Worm (Caenorhabditis elegans): ENCODE measurements around the gene F56H11.2.

Gene F56H11.2

DNA sequence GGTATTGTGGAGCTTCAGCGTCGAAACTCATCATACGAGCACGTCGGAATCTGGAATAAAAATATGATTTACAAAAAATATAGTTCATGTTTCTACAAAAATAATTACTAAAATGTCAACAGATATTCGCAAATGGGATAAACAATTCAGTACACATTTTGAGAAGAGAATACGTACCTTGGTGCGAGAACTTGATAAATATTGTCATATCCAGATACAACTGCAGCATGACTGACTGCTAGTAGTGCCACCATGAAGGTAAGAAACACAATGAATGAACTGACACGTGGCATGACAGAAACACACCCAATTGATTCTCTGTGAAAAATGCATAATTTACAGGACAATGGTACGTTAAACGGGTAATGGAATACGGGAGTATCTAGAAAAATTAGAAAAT, 14.4 kb downstream of the F56H11.2 start, which contains the start of gene nlp-35:
Gene nlp-35, minus strand, starts transcription at position 319 of the 400 bp plus-strand sequence.
- TF ChIP-seq cog-1 (tag; optimal IDR thresholded peaks at IDR 0.05) (no peak), klf-2 (GFP tag; conservative IDR thresholded peaks at IDR 0.05) (no peak), tab-1 (GFP tag; IDR thresholded peaks at IDR 0.05) (no peak), med-1 (GFP tag; optimal IDR thresholded peaks at IDR 0.05; ENCODE audit: insufficient read depth) (no peak), T22C8.4 (GFP tag; IDR thresholded peaks at IDR 0.05) (no peak), ref-1 (GFP tag; conservative IDR thresholded peaks at IDR 0.05) (no peak), ztf-29 (GFP tag; IDR thresholded peaks at IDR 0.05) (no peak), ztf-23 (GFP tag; IDR thresholded peaks at IDR 0.05) (no peak), flt-1 (GFP tag; IDR thresholded peaks at IDR 0.05) (no peak)

DNA sequence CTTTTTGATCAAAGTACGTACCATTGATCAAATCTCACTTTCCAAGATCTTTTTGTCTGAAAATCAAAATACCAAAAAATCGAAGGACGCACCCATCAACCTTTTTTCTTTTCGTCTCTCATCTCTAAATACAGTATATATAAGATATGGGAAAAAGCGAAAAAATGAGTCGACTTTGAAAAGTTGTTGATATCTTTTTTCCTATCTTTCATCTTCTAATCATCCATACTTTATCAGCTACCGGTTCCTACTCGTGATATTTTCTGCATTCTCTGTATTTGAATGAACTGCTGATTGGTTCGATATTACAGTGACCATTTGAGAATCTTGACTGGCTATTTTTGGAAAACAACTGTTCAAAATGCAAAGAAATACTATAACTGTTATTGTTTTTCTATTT, 16.1 kb downstream of the F56H11.2 start, which contains the start of gene C33A12.19:
Gene C33A12.19, plus strand, starts transcription at position 169 of the 400 bp plus-strand sequence.
- TF ChIP-seq T22C8.4 (GFP tag; IDR thresholded peaks at IDR 0.05), result no peak
- no peak for TF ChIP-seq flt-1 (GFP tag; IDR thresholded peaks at IDR 0.05)
- no peak for TF ChIP-seq klf-2 (GFP tag; conservative IDR thresholded peaks at IDR 0.05)
- TF ChIP-seq cog-1 (tag; optimal IDR thresholded peaks at IDR 0.05), result no peak
- no peak for TF ChIP-seq ztf-23 (GFP tag; IDR thresholded peaks at IDR 0.05)
- no peak for TF ChIP-seq ref-1 (GFP tag; conservative IDR thresholded peaks at IDR 0.05)
- no peak for TF ChIP-seq tab-1 (GFP tag; IDR thresholded peaks at IDR 0.05)
- TF ChIP-seq ztf-29 (GFP tag; IDR thresholded peaks at IDR 0.05), result no peak
- TF ChIP-seq med-1 (GFP tag; optimal IDR thresholded peaks at IDR 0.05; ENCODE audit: insufficient read depth), result no peak

DNA sequence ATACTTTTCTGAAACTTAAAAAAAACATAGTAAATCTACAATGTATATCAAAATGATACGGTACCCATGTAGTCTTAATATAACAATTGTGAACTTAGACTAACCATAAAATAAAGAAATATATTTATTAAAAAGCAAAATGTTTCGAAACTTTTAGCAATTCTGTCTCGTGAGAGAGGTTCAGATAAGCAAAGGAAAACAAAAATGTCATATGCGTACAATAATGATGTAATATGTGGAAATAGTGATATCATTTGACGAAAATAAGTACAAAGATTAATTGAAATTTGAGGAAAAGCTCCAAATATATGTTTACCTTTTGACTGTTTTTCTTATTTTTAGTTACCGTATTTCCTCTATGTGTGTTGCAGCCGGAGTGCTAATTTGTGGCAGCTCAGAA, 18.8 kb downstream of the F56H11.2 start:
- TF ChIP-seq med-1 (GFP tag; optimal IDR thresholded peaks at IDR 0.05; ENCODE audit: insufficient read depth) (no peak), tab-1 (GFP tag; IDR thresholded peaks at IDR 0.05) (no peak), flt-1 (GFP tag; IDR thresholded peaks at IDR 0.05) (no peak), ztf-29 (GFP tag; IDR thresholded peaks at IDR 0.05) (no peak)

DNA sequence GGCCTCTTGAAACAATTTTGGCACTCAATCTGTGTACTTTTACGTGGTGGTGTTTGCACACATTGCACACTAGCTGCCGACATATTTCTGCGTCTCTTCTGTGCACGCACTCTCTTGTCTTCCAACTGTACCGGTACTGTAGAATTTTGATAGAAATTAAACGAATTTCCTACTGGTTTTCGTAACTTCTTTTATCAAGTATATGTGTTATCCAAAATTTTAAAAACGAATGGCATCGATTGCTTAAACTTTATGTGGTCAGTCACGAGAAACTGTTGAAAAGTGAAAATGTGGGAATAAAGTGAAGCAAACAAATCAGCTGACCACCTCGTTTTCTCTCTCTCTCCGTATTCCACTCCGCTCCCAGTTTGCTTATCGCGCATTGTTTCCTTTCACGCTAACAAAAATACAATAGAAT, 19.6 kb downstream of the F56H11.2 start:
- TF ChIP-seq ztf-29 (GFP tag; IDR thresholded peaks at IDR 0.05) (no peak), T22C8.4 (GFP tag; IDR thresholded peaks at IDR 0.05) (no peak), tab-1 (GFP tag; IDR thresholded peaks at IDR 0.05) (no peak), klf-2 (GFP tag; conservative IDR thresholded peaks at IDR 0.05) (no peak), flt-1 (GFP tag; IDR thresholded peaks at IDR 0.05) (no peak), med-1 (GFP tag; optimal IDR thresholded peaks at IDR 0.05; ENCODE audit: insufficient read depth) (no peak), cog-1 (tag; optimal IDR thresholded peaks at IDR 0.05) (no peak), ztf-23 (GFP tag; IDR thresholded peaks at IDR 0.05) (no peak), ref-1 (GFP tag; conservative IDR thresholded peaks at IDR 0.05) (no peak)

DNA sequence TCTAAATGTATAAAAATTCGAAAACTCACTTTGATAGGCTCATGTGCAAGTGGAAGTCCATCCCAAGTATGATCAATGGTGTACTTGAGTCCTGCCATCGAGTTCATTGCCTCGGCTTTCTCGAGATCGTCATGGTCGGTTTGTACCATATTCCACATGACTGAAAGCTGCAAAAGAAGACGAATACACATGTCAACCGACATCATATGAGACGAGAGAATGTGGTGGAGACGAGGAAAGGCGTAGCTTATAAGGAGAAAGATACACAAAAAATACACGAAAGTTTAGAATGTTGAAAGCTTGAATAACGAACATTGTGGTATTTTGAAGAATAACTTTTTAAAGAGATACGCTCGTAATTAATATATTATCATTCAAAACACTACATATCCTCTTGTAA, 20.1 kb downstream of the F56H11.2 start, which contains the start of gene C33A12.3:
Gene C33A12.3, minus strand, starts transcription at position 167 of the 400 bp plus-strand sequence.
- TF ChIP-seq ztf-29 (GFP tag; IDR thresholded peaks at IDR 0.05), result no peak

DNA sequence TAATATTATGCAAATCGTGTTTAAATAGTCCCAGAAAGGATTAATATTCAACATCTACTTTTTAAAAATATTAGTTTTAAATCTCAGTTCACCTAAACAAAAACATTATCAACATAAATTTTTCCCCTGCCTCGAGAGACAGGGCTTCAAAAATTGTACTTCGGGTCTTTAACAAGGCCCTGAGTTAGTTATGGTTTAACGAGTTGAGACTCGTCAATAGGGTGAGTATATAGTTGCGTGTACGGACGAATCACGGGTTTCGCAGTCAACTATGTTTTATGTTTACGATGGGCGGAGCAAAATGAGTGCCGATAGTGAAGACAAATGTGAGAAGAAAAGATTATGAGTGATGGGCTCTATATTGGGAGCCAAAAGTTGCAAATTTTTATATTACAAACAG, 21.3 kb downstream of the F56H11.2 start:
- TF ChIP-seq T22C8.4 (GFP tag; IDR thresholded peaks at IDR 0.05) (no peak), ztf-23 (GFP tag; IDR thresholded peaks at IDR 0.05) (no peak), tab-1 (GFP tag; IDR thresholded peaks at IDR 0.05) (no peak), ztf-29 (GFP tag; IDR thresholded peaks at IDR 0.05) (no peak), klf-2 (GFP tag; conservative IDR thresholded peaks at IDR 0.05) (no peak), flt-1 (GFP tag; IDR thresholded peaks at IDR 0.05) (no peak), cog-1 (tag; optimal IDR thresholded peaks at IDR 0.05) (no peak), ref-1 (GFP tag; conservative IDR thresholded peaks at IDR 0.05) (no peak), med-1 (GFP tag; optimal IDR thresholded peaks at IDR 0.05; ENCODE audit: insufficient read depth) (no peak)

DNA sequence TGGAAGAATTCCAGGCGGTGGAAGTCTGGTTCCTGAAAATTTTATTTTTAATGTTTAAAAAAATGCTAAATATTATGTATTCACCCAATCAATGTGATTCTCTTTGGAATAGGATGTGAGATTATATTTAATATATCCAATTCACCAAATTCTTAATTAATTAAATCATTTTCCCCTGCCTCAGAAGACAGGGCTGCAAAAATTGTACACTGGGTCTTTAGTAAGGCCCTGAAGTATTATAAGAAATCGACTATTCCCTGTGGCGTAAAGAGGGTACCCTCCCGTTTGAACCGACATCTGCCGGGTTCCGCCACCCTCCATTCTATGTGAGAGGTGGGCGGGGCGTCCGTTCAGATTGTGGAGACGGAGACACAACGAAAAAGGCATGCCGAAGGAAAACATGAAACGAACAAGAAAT, 21.7 kb downstream of the F56H11.2 start:
- TF ChIP-seq med-1 (GFP tag; optimal IDR thresholded peaks at IDR 0.05; ENCODE audit: insufficient read depth), result no peak
- no peak for TF ChIP-seq flt-1 (GFP tag; IDR thresholded peaks at IDR 0.05)
- TF ChIP-seq T22C8.4 (GFP tag; IDR thresholded peaks at IDR 0.05), result no peak
- no peak for TF ChIP-seq cog-1 (tag; optimal IDR thresholded peaks at IDR 0.05)
- TF ChIP-seq ref-1 (GFP tag; conservative IDR thresholded peaks at IDR 0.05), result no peak
- TF ChIP-seq tab-1 (GFP tag; IDR thresholded peaks at IDR 0.05), result no peak
- TF ChIP-seq ztf-29 (GFP tag; IDR thresholded peaks at IDR 0.05), result no peak
- TF ChIP-seq ztf-23 (GFP tag; IDR thresholded peaks at IDR 0.05), result no peak
- no peak for TF ChIP-seq klf-2 (GFP tag; conservative IDR thresholded peaks at IDR 0.05)

DNA sequence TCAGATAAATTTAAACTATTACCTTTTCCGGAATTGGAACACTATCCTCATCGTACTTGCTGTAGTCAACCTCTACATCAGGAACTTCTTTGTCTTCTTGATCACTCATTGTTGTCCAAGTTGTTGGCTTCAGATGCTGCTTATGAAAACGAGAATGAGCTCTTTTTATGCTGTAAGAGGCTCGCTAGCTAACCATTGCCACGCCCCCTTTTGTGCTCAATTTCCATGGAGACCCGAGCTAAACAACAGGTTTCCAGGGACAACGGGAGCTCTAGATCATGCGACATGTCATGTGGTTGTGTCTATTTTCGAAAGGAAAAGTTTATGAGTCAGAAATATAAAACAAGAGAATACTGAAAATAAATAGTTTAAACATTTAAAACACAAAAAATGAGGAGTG, 22.5 kb downstream of the F56H11.2 start, which contains the start of gene C33A12.4:
Gene C33A12.4, minus strand, starts transcription at position 131 of the 400 bp plus-strand sequence.
- TF ChIP-seq T22C8.4 (GFP tag; IDR thresholded peaks at IDR 0.05), result no peak

DNA sequence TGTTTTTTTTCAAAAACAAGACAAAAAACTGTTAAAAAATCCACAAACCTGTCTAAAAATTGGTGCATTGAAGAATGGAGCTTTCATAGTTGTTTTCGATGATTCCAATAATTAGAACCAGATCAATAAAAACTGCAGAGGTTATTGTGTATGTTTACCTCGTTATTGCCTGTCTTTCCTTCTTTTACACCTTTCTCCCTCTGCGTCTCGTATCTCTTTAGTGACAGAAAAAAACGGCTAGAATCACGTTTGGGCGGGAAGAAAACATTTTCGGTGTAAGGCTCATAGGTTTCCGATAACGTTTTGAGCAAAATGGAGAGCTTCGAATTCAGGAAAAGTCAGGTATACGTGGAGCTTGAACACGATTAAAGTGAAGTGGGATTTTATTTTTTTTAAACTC, 24.4 kb downstream of the F56H11.2 start, which contains the start of gene ethe-1:
Gene ethe-1, minus strand, starts transcription at position 150 of the 400 bp plus-strand sequence.
- TF ChIP-seq med-1 (GFP tag; optimal IDR thresholded peaks at IDR 0.05; ENCODE audit: insufficient read depth) (no peak), T22C8.4 (GFP tag; IDR thresholded peaks at IDR 0.05) (no peak), ztf-23 (GFP tag; IDR thresholded peaks at IDR 0.05) (no peak), ref-1 (GFP tag; conservative IDR thresholded peaks at IDR 0.05) (no peak), cog-1 (tag; optimal IDR thresholded peaks at IDR 0.05) (no peak), ztf-29 (GFP tag; IDR thresholded peaks at IDR 0.05) (no peak), tab-1 (GFP tag; IDR thresholded peaks at IDR 0.05) (no peak), flt-1 (GFP tag; IDR thresholded peaks at IDR 0.05) (no peak), klf-2 (GFP tag; conservative IDR thresholded peaks at IDR 0.05) (no peak)

DNA sequence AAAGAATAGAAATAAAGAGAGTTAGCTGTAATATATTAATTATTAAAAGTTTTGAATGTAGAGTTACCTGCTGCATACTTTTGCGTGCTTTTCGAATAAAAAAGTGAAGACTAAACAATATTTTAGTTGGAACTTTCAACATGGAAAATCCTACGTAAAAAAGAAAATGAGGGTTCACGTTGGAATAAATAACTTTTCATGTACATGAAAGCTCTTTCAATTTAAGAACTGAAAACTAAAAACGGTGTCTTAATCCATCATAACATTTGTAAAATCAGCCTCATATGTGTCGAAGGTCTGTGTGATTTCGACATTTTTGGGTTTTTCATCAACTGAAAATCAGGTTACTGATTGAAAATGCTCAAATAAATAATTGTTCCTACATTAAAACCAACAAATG, 26.7 kb downstream of the F56H11.2 start, which contains the start of gene ttr-9:
Gene ttr-9, minus strand, starts transcription at position 101 of the 400 bp plus-strand sequence.
- TF ChIP-seq med-1 (GFP tag; optimal IDR thresholded peaks at IDR 0.05; ENCODE audit: insufficient read depth) (no peak), T22C8.4 (GFP tag; IDR thresholded peaks at IDR 0.05) (no peak), tab-1 (GFP tag; IDR thresholded peaks at IDR 0.05) (no peak), ztf-23 (GFP tag; IDR thresholded peaks at IDR 0.05) (no peak), ztf-29 (GFP tag; IDR thresholded peaks at IDR 0.05) (no peak), klf-2 (GFP tag; conservative IDR thresholded peaks at IDR 0.05) (no peak), ref-1 (GFP tag; conservative IDR thresholded peaks at IDR 0.05) (no peak), flt-1 (GFP tag; IDR thresholded peaks at IDR 0.05) (no peak), cog-1 (tag; optimal IDR thresholded peaks at IDR 0.05) (no peak)

Measured in whole organism, midembryonic.